Worm (Caenorhabditis elegans): ENCODE measurements around the gene hmit-1.3.

DNA sequence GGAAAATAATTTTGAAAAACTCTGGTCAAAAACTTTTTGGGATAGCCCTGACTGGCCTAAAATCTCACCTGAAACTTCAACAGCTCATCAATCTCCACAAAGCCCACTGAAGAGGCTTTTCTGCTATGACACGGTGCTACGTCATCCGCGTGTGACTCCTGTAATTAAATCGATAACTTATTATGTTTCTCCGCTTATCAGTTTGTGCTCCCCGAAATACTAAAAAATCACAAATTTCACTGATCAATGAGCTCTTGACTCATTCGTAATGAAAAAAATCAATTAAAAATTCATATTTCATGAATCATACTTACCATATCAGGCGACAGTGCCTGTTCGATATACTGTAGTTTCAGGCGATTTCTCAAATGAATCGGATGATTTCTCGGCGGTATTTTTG lies 44.4 kb downstream of the hmit-1.3 start:
- TF ChIP-seq fkh-3 (tag; optimal IDR thresholded peaks at IDR 0.05) (no peak), let-526 (GFP tag; IDR thresholded peaks at IDR 0.05) (no peak), madf-8 (GFP tag; conservative IDR thresholded peaks at IDR 0.05) (no peak), rcor-1 (GFP tag; IDR thresholded peaks at IDR 0.05) (no peak), madf-6 (GFP tag; IDR thresholded peaks at IDR 0.05) (no peak), egl-44 (GFP tag; IDR thresholded peaks at IDR 0.05) (no peak), Y56A3A.18 (GFP tag; IDR thresholded peaks at IDR 0.05) (no peak), somi-1 (GFP tag; optimal IDR thresholded peaks at IDR 0.05) (no peak), madf-10 (tag; optimal IDR thresholded peaks at IDR 0.05) (no peak)
